Worm (Caenorhabditis elegans) whole organism, L2 larva: ENCODE results near the gene T28D9.11.
A peak's percentile ranks its signal among the peaks of the same experiment; 100 is the strongest.

Source experiments
- C34F6.9 ChIP-seq: fragments of 150-350 bp; optimal IDR thresholded peaks from 2 replicates; lab custom pipeline; 2014; ENCODE audit warnings: missing biosample characterization, missing genetic modification characterization
- F13H6.1 ChIP-seq: sonication (generic microtip); optimal IDR thresholded peaks from 2 replicates; lab custom pipeline; 2016; ENCODE audit warnings: missing genetic modification characterization, missing compliant biosample characterization
- R02D3.7 ChIP-seq: fragments of 150-350 bp; optimal IDR thresholded peaks from 2 replicates; lab custom pipeline; 2014; ENCODE audit warnings: missing biosample characterization, missing genetic modification characterization
- Y55F3AM.14 ChIP-seq: fragments of 200-800 bp; sonication (Bioruptor generic); optimal IDR thresholded peaks from 2 replicates; lab custom pipeline; 2018; ENCODE audit warnings: mild to moderate bottlenecking, missing genetic modification characterization, missing compliant biosample characterization
- ZK546.5 ChIP-seq: sonication (generic microtip); optimal IDR thresholded peaks from 2 replicates; lab custom pipeline; 2017; ENCODE audit warnings: missing biosample characterization, missing genetic modification characterization
- alr-1 ChIP-seq: fragments of 150-350 bp; optimal IDR thresholded peaks from 2 replicates; lab custom pipeline; 2014; ENCODE audit warnings: missing biosample characterization, missing genetic modification characterization
- aly-2 ChIP-seq: fragments of 150-350 bp; optimal IDR thresholded peaks from 2 replicates; lab custom pipeline; 2014; ENCODE audit warnings: missing biosample characterization, missing genetic modification characterization
- blmp-1 ChIP-seq: sonication (generic microtip); optimal IDR thresholded peaks from 2 replicates; lab custom pipeline; 2017; ENCODE audit warnings: missing genetic modification characterization, mild to moderate bottlenecking, missing compliant biosample characterization, antibody characterized with exemption, moderate library complexity; ENCODE audit not compliant: insufficient read depth
- ceh-16 ChIP-seq: fragments of 150-350 bp; optimal IDR thresholded peaks from 2 replicates; lab custom pipeline; 2014; ENCODE audit warnings: missing biosample characterization, missing genetic modification characterization
- crh-2 ChIP-seq: sonication (generic microtip); optimal IDR thresholded peaks from 2 replicates; lab custom pipeline; 2017; ENCODE audit warnings: missing biosample characterization, missing genetic modification characterization
- egl-27 ChIP-seq: sonication (generic microtip); optimal IDR thresholded peaks from 3 replicates; lab custom pipeline; 2017; ENCODE audit warnings: missing biosample characterization, missing genetic modification reagents, missing genetic modification characterization
- elt-1 ChIP-seq: fragments of 150-350 bp; optimal IDR thresholded peaks from 2 replicates; lab custom pipeline; 2014; ENCODE audit warnings: missing biosample characterization, missing genetic modification characterization
- fos-1 ChIP-seq: fragments of 150-350 bp; optimal IDR thresholded peaks from 2 replicates; lab custom pipeline; 2014; ENCODE audit warnings: missing biosample characterization, missing genetic modification characterization
- gmeb-1 ChIP-seq: fragments of 150-350 bp; optimal IDR thresholded peaks from 2 replicates; lab custom pipeline; 2014; ENCODE audit warnings: missing biosample characterization, missing genetic modification characterization
- lin-11 ChIP-seq: fragments of 150-350 bp; sonication (generic microtip); optimal IDR thresholded peaks from 2 replicates; lab custom pipeline; 2014; ENCODE audit warnings: missing biosample characterization, missing genetic modification characterization, inconsistent platforms, mixed read lengths
- lin-13 ChIP-seq: fragments of 150-350 bp; optimal IDR thresholded peaks from 2 replicates; lab custom pipeline; 2014; ENCODE audit warnings: missing biosample characterization, missing genetic modification reagents, missing genetic modification characterization
- lin-39 ChIP-seq: fragments of 150-350 bp; optimal IDR thresholded peaks from 2 replicates; lab custom pipeline; 2014; ENCODE audit warnings: missing biosample characterization, missing genetic modification reagents, missing genetic modification characterization
- mab-5 ChIP-seq: fragments of 150-350 bp; optimal IDR thresholded peaks from 2 replicates; lab custom pipeline; 2014; ENCODE audit warnings: missing biosample characterization, missing genetic modification characterization
- mdl-1 ChIP-seq, 2 experiments: fragments of 150-350 bp in 1 of 2; sonication (generic microtip) in 1 of 2; optimal IDR thresholded peaks; 2 replicates each; lab custom pipeline; 2017; ENCODE audit warnings: missing biosample characterization in 2 of 2, missing genetic modification characterization in 2 of 2
- nhr-10 ChIP-seq: sonication (generic microtip); optimal IDR thresholded peaks from 2 replicates; lab custom pipeline; 2017; ENCODE audit warnings: missing biosample characterization, missing genetic modification characterization
- nhr-12 ChIP-seq: fragments of 150-350 bp; optimal IDR thresholded peaks from 2 replicates; lab custom pipeline; 2014; ENCODE audit warnings: missing biosample characterization, missing genetic modification characterization
- nhr-21 ChIP-seq: fragments of 150-350 bp; optimal IDR thresholded peaks from 2 replicates; lab custom pipeline; 2014; ENCODE audit warnings: missing biosample characterization, missing genetic modification characterization
- nhr-23 ChIP-seq: fragments of 150-350 bp; optimal IDR thresholded peaks from 2 replicates; lab custom pipeline; 2014; ENCODE audit warnings: missing biosample characterization, missing genetic modification reagents, missing genetic modification characterization
- nhr-237 ChIP-seq: fragments of 150-350 bp; optimal IDR thresholded peaks from 2 replicates; lab custom pipeline; 2014; ENCODE audit warnings: missing biosample characterization, missing genetic modification characterization
- nhr-25 ChIP-seq: fragments of 150-350 bp; sonication (generic microtip); optimal IDR thresholded peaks from 3 replicates; lab custom pipeline; 2014; ENCODE audit warnings: missing biosample characterization, missing genetic modification characterization
- peb-1 ChIP-seq: fragments of 150-350 bp; optimal IDR thresholded peaks from 2 replicates; lab custom pipeline; 2014; ENCODE audit warnings: missing biosample characterization, missing genetic modification characterization
- sem-4 ChIP-seq: fragments of 150-350 bp; optimal IDR thresholded peaks from 2 replicates; lab custom pipeline; 2014; ENCODE audit warnings: missing biosample characterization, missing genetic modification reagents, missing genetic modification characterization
- skn-1 ChIP-seq: sonication (generic microtip); optimal IDR thresholded peaks from 2 replicates; lab custom pipeline; 2017; ENCODE audit warnings: missing biosample characterization, missing genetic modification characterization
- unc-39 ChIP-seq: fragments of 150-350 bp; optimal IDR thresholded peaks from 2 replicates; lab custom pipeline; 2014; ENCODE audit warnings: missing biosample characterization, missing genetic modification characterization
- unc-55 ChIP-seq: fragments of 150-350 bp; sonication (generic microtip); optimal IDR thresholded peaks from 3 replicates; lab custom pipeline; 2014; ENCODE audit warnings: missing biosample characterization, missing genetic modification reagents, missing genetic modification characterization
- zag-1 ChIP-seq: fragments of 150-350 bp; optimal IDR thresholded peaks from 2 replicates; lab custom pipeline; 2014; ENCODE audit warnings: missing biosample characterization, missing genetic modification characterization
- ztf-1 ChIP-seq: fragments of 200-800 bp; sonication (Bioruptor generic); conservative IDR thresholded peaks from 2 replicates; pipeline ENCODE4 v1.3.6; 2022; ENCODE audit warnings: missing genetic modification characterization, missing compliant biosample characterization
- ztf-11 ChIP-seq: sonication (generic microtip); optimal IDR thresholded peaks from 2 replicates; lab custom pipeline; 2017; ENCODE audit warnings: missing biosample characterization, missing genetic modification characterization
- ztf-4 ChIP-seq: fragments of 150-350 bp; optimal IDR thresholded peaks from 2 replicates; lab custom pipeline; 2014; ENCODE audit warnings: missing biosample characterization, missing genetic modification characterization

T28D9.11 gene

ce11 chrII:6531940-6532339 is 40.1 kb upstream of the T28D9.11 start, which contains the start of gene abcx-1:
Gene abcx-1, plus strand, starts transcription at chrII:6532163.
- no peak for TF ChIP-seq nhr-23 (tag; lab: Kevin White, UChicago)
- no peak for TF ChIP-seq mab-5 (tag; lab: Kevin White, UChicago)
- no peak for TF ChIP-seq ceh-16 (tag; lab: Kevin White, UChicago)
- TF ChIP-seq ztf-4: no peak
- no peak for TF ChIP-seq mdl-1 (tag; optimal IDR thresholded peaks at IDR 0.05; lab: Kevin White, UChicago)

- no peak for TF ChIP-seq F13H6.1 (tag; lab: Kevin White, UChicago)
- TF ChIP-seq egl-27 (tag; lab: Kevin White, UChicago): no peak
- no peak for TF ChIP-seq nhr-21 (tag; lab: Kevin White, UChicago)
- no peak for TF ChIP-seq fos-1 (tag; lab: Kevin White, UChicago)
- no peak for TF ChIP-seq peb-1 (tag; lab: Kevin White, UChicago)
- TF ChIP-seq C34F6.9 (tag; lab: Kevin White, UChicago): no peak
- no peak for TF ChIP-seq crh-2
- TF ChIP-seq zag-1 (tag; lab: Kevin White, UChicago): no peak
- TF ChIP-seq ceh-16 (tag; lab: Kevin White, UChicago): no peak
- TF ChIP-seq alr-1 (tag; lab: Kevin White, UChicago): no peak
- TF ChIP-seq aly-2 (tag; lab: Kevin White, UChicago): no peak
- TF ChIP-seq mdl-1 (tag; optimal IDR thresholded peaks at IDR 0.05; lab: Kevin White, UChicago): no peak
- TF ChIP-seq R02D3.7 (tag; lab: Kevin White, UChicago): no peak
- no peak for TF ChIP-seq ztf-11 (tag; lab: Kevin White, UChicago)
- TF ChIP-seq, all 48 proteins: peak for 0
These were observed 39.7 kb upstream of the T28D9.11 start, which contains the start of gene abch-1 for ce11 chrII:6531527-6531926. Gene abch-1, minus strand, starts transcription at chrII:6531627.

ce11 chrII:6528629-6529028 is 36.8 kb upstream of the T28D9.11 start, which contains the start of gene C56E6.4:
Gene C56E6.4, minus strand, starts transcription at chrII:6528729.
- TF ChIP-seq nhr-23 (tag; lab: Kevin White, UChicago): no peak
- TF ChIP-seq gmeb-1 (tag; lab: Kevin White, UChicago): no peak
- TF ChIP-seq Y55F3AM.14 (GFP tag; lab: Kevin White, UChicago): no peak

- TF ChIP-seq ZK546.5 (tag; lab: Kevin White, UChicago): no peak
- no peak for TF ChIP-seq mdl-1 (tag; optimal IDR thresholded peaks at IDR 0.05; lab: Kevin White, UChicago)
- TF ChIP-seq nhr-237: no peak
- TF ChIP-seq unc-39 (tag; lab: Kevin White, UChicago): no peak
- TF ChIP-seq sem-4: no peak
- TF ChIP-seq, all 48 proteins: peak for 0
These were observed 34.4 kb upstream of the T28D9.11 start for ce11 chrII:6526136-6526684.

- TF ChIP-seq nhr-10 (no peak), lin-11 (no peak), lin-13 (GFP tag; lab: Kevin White, UChicago) (no peak), alr-1 (tag; lab: Kevin White, UChicago) (no peak), blmp-1 (no peak), fos-1 (tag; lab: Kevin White, UChicago) (peak; percentile 16)
These were observed 32.7 kb upstream of the T28D9.11 start, which contains the start of gene C56E6.2 for ce11 chrII:6524501-6524977. Gene C56E6.2, plus strand, starts transcription at chrII:6524927.

- no peak for TF ChIP-seq nhr-25 (tag; lab: Kevin White, UChicago)
- TF ChIP-seq nhr-10: no peak
- TF ChIP-seq lin-39: no peak
- TF ChIP-seq unc-55 (GFP tag; lab: Kevin White, UChicago): no peak
- no peak for TF ChIP-seq peb-1 (tag; lab: Kevin White, UChicago)
- TF ChIP-seq ztf-1 (GFP tag; lab: Robert Waterston, UW): no peak
- TF ChIP-seq aly-2 (tag; lab: Kevin White, UChicago): no peak
- TF ChIP-seq nhr-12 (tag; lab: Kevin White, UChicago): no peak
- no peak for TF ChIP-seq nhr-23 (tag; lab: Kevin White, UChicago)
- TF ChIP-seq elt-1 (tag; lab: Kevin White, UChicago): no peak
- TF ChIP-seq lin-13 (GFP tag; lab: Kevin White, UChicago): no peak
- no peak for TF ChIP-seq skn-1 (tag; lab: Kevin White, UChicago)
- TF ChIP-seq R02D3.7 (tag; lab: Kevin White, UChicago): no peak
- no peak for TF ChIP-seq crh-2
- TF ChIP-seq ztf-11 (tag; lab: Kevin White, UChicago): no peak
- no peak for TF ChIP-seq lin-11
- TF ChIP-seq, all 48 proteins: peak for 0
These were observed 32.1 kb upstream of the T28D9.11 start for ce11 chrII:6523940-6524339.
